Worm (Caenorhabditis elegans) whole organism, young adult: ENCODE results near the gene nas-28.
A peak's percentile ranks its signal among the peaks of the same experiment; 100 is the strongest.

Experiments
- B0261.1 ChIP-seq: sonication (generic microtip); optimal IDR thresholded peaks from 2 replicates; lab custom pipeline; 2016; ENCODE audit warnings: mild to moderate bottlenecking, missing genetic modification characterization, moderate library complexity, missing compliant biosample characterization
- B0336.3 ChIP-seq: fragments of 200-800 bp; sonication (Bioruptor generic); IDR thresholded peaks from 2 replicates; pipeline ENCODE4 v1.3.6; 2022; ENCODE audit warnings: missing genetic modification characterization, missing compliant biosample characterization
- C06A6.2 ChIP-seq: fragments of 200-800 bp; sonication (Bioruptor generic); conservative IDR thresholded peaks from 2 replicates; pipeline ENCODE4 v1.3.6; 2022; ENCODE audit warnings: missing genetic modification characterization, missing compliant biosample characterization
- D2030.7 ChIP-seq: fragments of 200-800 bp; sonication (Bioruptor generic); IDR thresholded peaks from 2 replicates; pipeline ENCODE4 v1.3.6; 2022; ENCODE audit warnings: missing genetic modification reagents, missing genetic modification characterization, missing compliant biosample characterization
- F22D6.2 ChIP-seq: sonication (generic microtip); optimal IDR thresholded peaks from 2 replicates; lab custom pipeline; 2016; ENCODE audit warnings: mild to moderate bottlenecking, missing genetic modification characterization, missing compliant biosample characterization
- F33H1.4 ChIP-seq: fragments of 200-800 bp; sonication (Bioruptor generic); IDR thresholded peaks from 2 replicates; pipeline ENCODE4 v1.3.6; 2022; ENCODE audit warnings: missing genetic modification reagents, missing genetic modification characterization, missing compliant biosample characterization
- F39B2.1 ChIP-seq: fragments of 200-800 bp; sonication (Bioruptor generic); IDR thresholded peaks from 2 replicates; pipeline ENCODE4 v1.3.6; 2022; ENCODE audit warnings: missing genetic modification reagents, missing genetic modification characterization, missing compliant biosample characterization
- F49E8.2 ChIP-seq: sonication (generic microtip); optimal IDR thresholded peaks from 3 replicates; lab custom pipeline; 2017; ENCODE audit warnings: missing genetic modification characterization, mild to moderate bottlenecking, missing compliant biosample characterization, antibody characterized with exemption, moderate library complexity; ENCODE audit not compliant: insufficient read depth
- F55B11.4 ChIP-seq: sonication (generic microtip); optimal IDR thresholded peaks from 2 replicates; lab custom pipeline; 2016; ENCODE audit warnings: missing compliant biosample characterization, missing genetic modification characterization, borderline replicate concordance; ENCODE audit not compliant: insufficient read depth
- Y56A3A.18 ChIP-seq: fragments of 200-800 bp; sonication (Bioruptor generic); IDR thresholded peaks from 2 replicates; pipeline ENCODE4 v1.3.6; 2022; ENCODE audit warnings: missing genetic modification reagents, missing genetic modification characterization, missing compliant biosample characterization
- Y95B8A.8 ChIP-seq: fragments of 200-800 bp; sonication (Bioruptor generic); IDR thresholded peaks from 2 replicates; pipeline ENCODE4 v1.3.6; 2022; ENCODE audit warnings: missing genetic modification reagents, missing genetic modification characterization, missing compliant biosample characterization
- ZK185.1 ChIP-seq: sonication (generic microtip); optimal IDR thresholded peaks from 2 replicates; lab custom pipeline; 2016; ENCODE audit warnings: mild to moderate bottlenecking, missing genetic modification characterization, missing compliant biosample characterization; ENCODE audit not compliant: poor library complexity, severe bottlenecking
- ama-1 ChIP-seq, 3 experiments: fragments of 150-350 bp in 1 of 3; sonication (generic microtip) in 2 of 3; optimal IDR thresholded peaks; 2 replicates each; lab custom pipeline; 2014 to 2018; ENCODE audit warnings: missing biosample characterization in 2 of 3, missing genetic modification characterization in 2 of 3, missing genetic modification reagents in 2 of 3
- cebp-1 ChIP-seq, 2 experiments: fragments of 200-800 bp in 1 of 2; sonication (Bioruptor generic) in 1 of 2; sonication (generic microtip) in 1 of 2; IDR thresholded peaks in 1 of 2; optimal IDR thresholded peaks in 1 of 2; 2 replicates each; pipeline versions ENCODE4 v1.3.6 to Lab custom; 2017 to 2022; ENCODE audit warnings: missing compliant biosample characterization in 2 of 2, missing genetic modification characterization in 2 of 2, mild to moderate bottlenecking in 1 of 2, missing genetic modification reagents in 1 of 2, moderate library complexity in 1 of 2
- ceh-100 ChIP-seq: fragments of 200-800 bp; sonication (Bioruptor generic); IDR thresholded peaks from 2 replicates; pipeline ENCODE4 v1.3.6; 2022; ENCODE audit warnings: missing genetic modification reagents, missing genetic modification characterization, missing compliant biosample characterization
- die-1 ChIP-seq: sonication (generic microtip); optimal IDR thresholded peaks from 2 replicates; lab custom pipeline; 2016; ENCODE audit warnings: missing genotype, mild to moderate bottlenecking, missing genetic modification characterization, missing compliant biosample characterization
- dox-1 ChIP-seq: fragments of 200-800 bp; sonication (Bioruptor generic); IDR thresholded peaks from 2 replicates; pipeline ENCODE4 v1.3.6; 2022; ENCODE audit warnings: missing genetic modification reagents, missing genetic modification characterization, missing compliant biosample characterization
- ekl-4 ChIP-seq: fragments of 200-800 bp; sonication (Bioruptor generic); IDR thresholded peaks from 2 replicates; pipeline ENCODE4 v1.3.6; 2022; ENCODE audit warnings: missing genetic modification reagents, missing genetic modification characterization, missing compliant biosample characterization
- gei-17 ChIP-seq: fragments of 200-800 bp; sonication (Bioruptor generic); optimal IDR thresholded peaks from 2 replicates; lab custom pipeline; 2018; ENCODE audit warnings: mild to moderate bottlenecking, missing genetic modification characterization, missing compliant biosample characterization
- hmg-1.2 ChIP-seq: fragments of 200-800 bp; sonication (Bioruptor generic); IDR thresholded peaks from 2 replicates; pipeline ENCODE4 v1.3.6; 2022; ENCODE audit warnings: missing genetic modification reagents, missing genetic modification characterization, missing compliant biosample characterization
- hrde-1 ChIP-seq: sonication (generic microtip); optimal IDR thresholded peaks from 2 replicates; lab custom pipeline; 2016; ENCODE audit warnings: missing genetic modification characterization, mild to moderate bottlenecking, missing compliant biosample characterization, moderate library complexity, missing genotype, missing genetic modification reagents, borderline replicate concordance
- lin-35 ChIP-seq, 3 experiments: fragments of 150-350 bp in 2 of 3; sonication (generic microtip) in 1 of 3; optimal IDR thresholded peaks; 2 replicates each; lab custom pipeline; 2014 to 2018; ENCODE audit warnings: missing biosample characterization in 3 of 3, missing genetic modification characterization in 3 of 3, missing genetic modification reagents in 3 of 3
- lsl-1 ChIP-seq: fragments of 200-800 bp; sonication (Bioruptor generic); optimal IDR thresholded peaks from 2 replicates; lab custom pipeline; 2018; ENCODE audit warnings: mild to moderate bottlenecking, missing genetic modification characterization, moderate library complexity, missing compliant biosample characterization
- madf-6 ChIP-seq: fragments of 200-800 bp; sonication (Bioruptor generic); IDR thresholded peaks from 2 replicates; pipeline ENCODE4 v1.3.6; 2022; ENCODE audit warnings: missing genetic modification reagents, missing genetic modification characterization, missing compliant biosample characterization
- madf-8 ChIP-seq: fragments of 200-800 bp; sonication (Bioruptor generic); conservative IDR thresholded peaks from 2 replicates; pipeline ENCODE4 v1.3.6; 2022; ENCODE audit warnings: missing genetic modification reagents, missing genetic modification characterization, missing compliant biosample characterization
- mel-28 ChIP-seq: sonication (generic microtip); optimal IDR thresholded peaks from 2 replicates; lab custom pipeline; 2016; ENCODE audit warnings: borderline replicate concordance, mild to moderate bottlenecking, missing genetic modification characterization, missing compliant biosample characterization
- nfya-1 ChIP-seq: sonication (generic microtip); optimal IDR thresholded peaks from 2 replicates; lab custom pipeline; 2017; ENCODE audit warnings: antibody characterized with exemption, missing compliant biosample characterization, missing genetic modification characterization, borderline replicate concordance; ENCODE audit not compliant: insufficient read depth
- nfyb-1 ChIP-seq: fragments of 200-800 bp; sonication (Bioruptor generic); IDR thresholded peaks from 2 replicates; pipeline ENCODE4 v1.3.6; 2022; ENCODE audit warnings: missing genetic modification reagents, missing genetic modification characterization, missing compliant biosample characterization
- rec-8 ChIP-seq, 2 experiments: sonication (generic microtip); optimal IDR thresholded peaks; 2 replicates each; lab custom pipeline; 2016; ENCODE audit warnings: mild to moderate bottlenecking in 2 of 2, missing genetic modification characterization in 2 of 2, missing genetic modification reagents in 2 of 2, missing genotype in 2 of 2, missing biosample characterization in 1 of 2, missing compliant biosample characterization in 1 of 2, moderate library complexity in 1 of 2
- repo-1 ChIP-seq: sonication (generic microtip); optimal IDR thresholded peaks from 2 replicates; lab custom pipeline; 2017; ENCODE audit warnings: mild to moderate bottlenecking, missing genetic modification characterization, missing compliant biosample characterization
- sdz-38 ChIP-seq: sonication (generic microtip); optimal IDR thresholded peaks from 2 replicates; lab custom pipeline; 2016; ENCODE audit warnings: missing genotype, missing genetic modification characterization, missing compliant biosample characterization
- snpc-1.1 ChIP-seq: sonication (generic microtip); optimal IDR thresholded peaks from 2 replicates; lab custom pipeline; 2017; ENCODE audit warnings: missing genetic modification characterization, mild to moderate bottlenecking, missing compliant biosample characterization, antibody characterized with exemption, moderate library complexity, missing genotype, missing genetic modification reagents; ENCODE audit not compliant: insufficient read depth
- snpc-1.3 ChIP-seq: sonication (generic microtip); optimal IDR thresholded peaks from 2 replicates; lab custom pipeline; 2017; ENCODE audit warnings: missing genetic modification characterization, mild to moderate bottlenecking, missing compliant biosample characterization, antibody characterized with exemption, moderate library complexity, missing genotype, missing genetic modification reagents; ENCODE audit not compliant: insufficient read depth
- snpc-4 ChIP-seq, 5 experiments: fragments of 150-350 bp in 1 of 5; sonication (generic microtip) in 4 of 5; optimal IDR thresholded peaks; 2 replicates each; lab custom pipeline; 2014 to 2018; ENCODE audit warnings: missing genetic modification characterization in 5 of 5, missing biosample characterization in 3 of 5, antibody characterized with exemption in 2 of 5, mild to moderate bottlenecking in 2 of 5, missing compliant biosample characterization in 2 of 5, missing genotype in 2 of 5, moderate library complexity in 2 of 5, missing genetic modification reagents in 1 of 5
- tbx-9 ChIP-seq: sonication (generic microtip); optimal IDR thresholded peaks from 2 replicates; lab custom pipeline; 2016; ENCODE audit warnings: borderline replicate concordance, missing genetic modification characterization, inconsistent platforms, missing compliant biosample characterization
- tlf-1 ChIP-seq: fragments of 200-800 bp; sonication (Bioruptor generic); optimal IDR thresholded peaks from 2 replicates; lab custom pipeline; 2018; ENCODE audit warnings: mild to moderate bottlenecking, missing genetic modification characterization, missing compliant biosample characterization
- ztf-18 ChIP-seq: sonication (generic microtip); optimal IDR thresholded peaks from 2 replicates; lab custom pipeline; 2016; ENCODE audit warnings: missing genotype, mild to moderate bottlenecking, missing genetic modification characterization, missing compliant biosample characterization
- ztf-3 ChIP-seq: fragments of 200-800 bp; sonication (Bioruptor generic); optimal IDR thresholded peaks from 2 replicates; lab custom pipeline; 2018; ENCODE audit warnings: mild to moderate bottlenecking, missing genetic modification characterization, missing compliant biosample characterization
- ztf-6 ChIP-seq: fragments of 200-800 bp; sonication (Bioruptor generic); IDR thresholded peaks from 2 replicates; pipeline ENCODE4 v1.3.6; 2022; ENCODE audit warnings: missing genetic modification reagents, missing genetic modification characterization, missing compliant biosample characterization

The nas-28 gene

ce11 chrIII:6210215-6210822 lies 27.3 kb upstream of the nas-28 start (continued):
- TF ChIP-seq F55B11.4 (tag; lab: Kevin White, UChicago) = no peak
- peak; percentile 97 for TF ChIP-seq snpc-1.1 (tag; lab: Kevin White, UChicago)
- peak; percentile 4 for TF ChIP-seq B0261.1 (tag; lab: Kevin White, UChicago)
- TF ChIP-seq madf-6 (GFP tag; lab: Robert Waterston, UW) = peak; percentile 68
- TF ChIP-seq hrde-1 (tag; lab: Kevin White, UChicago) = peak; percentile 85
- TF ChIP-seq rec-8 (tag; optimal IDR thresholded peaks at IDR 0.05; lab: Kevin White, UChicago) = peak in 1 of 2 experiments; percentile 27
- 0 out of 2 replicates have a peak, but pooled peaks have one; percentile 42 for TF ChIP-seq ekl-4 (GFP tag; lab: Robert Waterston, UW)
- peak; percentile 34 for TF ChIP-seq tlf-1 (GFP tag; lab: Kevin White, UChicago)
- peak; percentile 90 for TF ChIP-seq snpc-4 (GFP tag; optimal IDR thresholded peaks at IDR 0.05; lab: Kevin White, UChicago)
- TF ChIP-seq snpc-4 (tag; optimal IDR thresholded peaks at IDR 0.05; lab: Kevin White, UChicago) = peak; percentile 85 to 93 (median 90)
- no peak for TF ChIP-seq Y56A3A.18
- no peak for TF ChIP-seq F22D6.2 (tag; lab: Kevin White, UChicago)
- no peak for TF ChIP-seq nfya-1 (tag; lab: Kevin White, UChicago)
- TF ChIP-seq B0336.3 (GFP tag; lab: Robert Waterston, UW) = peak; percentile 63
- peak; percentile 35; the same call in 1 of the 2 replicates for TF ChIP-seq F33H1.4 (GFP tag; lab: Robert Waterston, UW)
- peak; percentile 67 for TF ChIP-seq ztf-18 (tag; lab: Kevin White, UChicago)
- peak; percentile 80 for TF ChIP-seq D2030.7 (GFP tag; lab: Robert Waterston, UW)

ce11 chrIII:6208984-6209383 lies 26.0 kb upstream of the nas-28 start, which contains the start of gene C23G10.1:
Gene C23G10.1 (plus strand): TSS chrIII:6209284.
- no peak for TF ChIP-seq nfyb-1
- TF ChIP-seq lin-35 (GFP tag; optimal IDR thresholded peaks at IDR 0.05; lab: Kevin White, UChicago) = no peak
- TF ChIP-seq tbx-9 = no peak
- TF ChIP-seq F49E8.2 (tag; lab: Kevin White, UChicago) = peak; percentile 32

- no peak for TF ChIP-seq ama-1 (optimal IDR thresholded peaks at IDR 0.05; lab: Kevin White, UChicago)
- TF ChIP-seq ama-1 (GFP tag; optimal IDR thresholded peaks at IDR 0.05; lab: Kevin White, UChicago) = peak in 1 of 2 experiments; percentile 75
- no peak for TF ChIP-seq sdz-38 (tag; lab: Kevin White, UChicago)
- peak; percentile 30; the same call in 1 of the 2 replicates for TF ChIP-seq hmg-1.2 (GFP tag; lab: Robert Waterston, UW)
- peak; percentile 31; the same call in 1 of the 2 replicates for TF ChIP-seq dox-1
- TF ChIP-seq tlf-1 (GFP tag; lab: Kevin White, UChicago) = peak; percentile 41
- no peak for TF ChIP-seq madf-8 (GFP tag; lab: Robert Waterston, UW)
- TF ChIP-seq repo-1 (tag; lab: Kevin White, UChicago) = peak; percentile 16
- peak; percentile 1 for TF ChIP-seq lsl-1
- no peak for TF ChIP-seq ztf-3 (GFP tag; lab: Kevin White, UChicago)
- peak; percentile 27; the same call in 1 of the 2 replicates for TF ChIP-seq ceh-100 (GFP tag; lab: Robert Waterston, UW)
- TF ChIP-seq B0336.3 (GFP tag; lab: Robert Waterston, UW) = peak; percentile 48; the same call in 1 of the 2 replicates
- no peak for TF ChIP-seq ztf-6 (GFP tag; lab: Robert Waterston, UW)
- peak; percentile 31 for TF ChIP-seq die-1 (tag; lab: Kevin White, UChicago)
- TF ChIP-seq ZK185.1 = peak; percentile 25
- no peak for TF ChIP-seq F22D6.2 (tag; lab: Kevin White, UChicago)
- 0 out of 2 replicates have a peak, but pooled peaks have one; percentile 31 for TF ChIP-seq Y95B8A.8 (GFP tag; lab: Robert Waterston, UW)
- peak; percentile 75; the same call in 1 of the 2 replicates for TF ChIP-seq F39B2.1
- peak; percentile 32 for TF ChIP-seq F33H1.4 (GFP tag; lab: Robert Waterston, UW)
- TF ChIP-seq C06A6.2 (GFP tag; lab: Robert Waterston, UW) = no peak
- TF ChIP-seq cebp-1 (GFP tag; IDR thresholded peaks at IDR 0.05; lab: Robert Waterston, UW) = no peak
- TF ChIP-seq cebp-1 (tag; optimal IDR thresholded peaks at IDR 0.05; lab: Kevin White, UChicago) = no peak
- peak; percentile 42 for TF ChIP-seq snpc-1.3 (tag; lab: Kevin White, UChicago)
- peak; percentile 65 for TF ChIP-seq snpc-1.1 (tag; lab: Kevin White, UChicago)
- no peak for TF ChIP-seq gei-17 (GFP tag; lab: Kevin White, UChicago)
- no peak for TF ChIP-seq mel-28 (tag; lab: Kevin White, UChicago)
Observed at ce11 chrIII:6207881-6208280, 24.9 kb upstream of the nas-28 start, which contains the start of gene C23G10.2. Gene C23G10.2 (plus strand): TSS chrIII:6208064.
